Worm (Caenorhabditis elegans) whole organism, L3 larva: ENCODE results near the gene F32D8.8.

Experiments
- ZK546.5 ChIP-seq: sonication (generic microtip); optimal IDR thresholded peaks from 2 replicates; lab custom pipeline; 2017; ENCODE audit warnings: missing biosample characterization, missing genetic modification characterization
- daf-12 ChIP-seq: fragments of 150-350 bp; optimal IDR thresholded peaks from 2 replicates; lab custom pipeline; 2014; ENCODE audit warnings: missing biosample characterization, missing genetic modification reagents, missing genetic modification characterization
- egl-27 ChIP-seq: sonication (generic microtip); optimal IDR thresholded peaks from 4 replicates; lab custom pipeline; 2017; ENCODE audit warnings: missing biosample characterization, missing genetic modification reagents, missing genetic modification characterization
- elt-1 ChIP-seq: fragments of 150-350 bp; optimal IDR thresholded peaks from 2 replicates; lab custom pipeline; 2014; ENCODE audit warnings: missing biosample characterization, missing genetic modification characterization
- elt-2 ChIP-seq: sonication (generic microtip); optimal IDR thresholded peaks from 2 replicates; lab custom pipeline; 2016; ENCODE audit warnings: missing genetic modification reagents, mild to moderate bottlenecking, missing genetic modification characterization, missing compliant biosample characterization
- nfya-1 ChIP-seq: sonication (generic microtip); optimal IDR thresholded peaks from 2 replicates; lab custom pipeline; 2017; ENCODE audit warnings: missing genetic modification characterization, mild to moderate bottlenecking, missing compliant biosample characterization, antibody characterized with exemption, moderate library complexity; ENCODE audit not compliant: insufficient read depth
- nhr-11 ChIP-seq: fragments of 150-350 bp; optimal IDR thresholded peaks from 2 replicates; lab custom pipeline; 2014; ENCODE audit warnings: missing biosample characterization, missing genetic modification characterization
- nhr-12 ChIP-seq: fragments of 150-350 bp; optimal IDR thresholded peaks from 2 replicates; lab custom pipeline; 2014; ENCODE audit warnings: missing biosample characterization, missing genetic modification characterization
- nhr-28 ChIP-seq: fragments of 150-350 bp; optimal IDR thresholded peaks from 2 replicates; lab custom pipeline; 2014; ENCODE audit warnings: missing biosample characterization, missing genetic modification characterization
- nhr-76 ChIP-seq: fragments of 150-350 bp; sonication (generic microtip); optimal IDR thresholded peaks from 5 replicates; lab custom pipeline; 2014; ENCODE audit warnings: missing biosample characterization, missing genetic modification characterization
- nhr-77 ChIP-seq: fragments of 150-350 bp; optimal IDR thresholded peaks from 2 replicates; lab custom pipeline; 2014; ENCODE audit warnings: missing biosample characterization, missing genetic modification characterization
- pha-4 ChIP-seq: fragments of 150-350 bp; optimal IDR thresholded peaks from 2 replicates; lab custom pipeline; 2014; ENCODE audit warnings: missing biosample characterization, missing genetic modification reagents, missing genetic modification characterization
- snpc-4 ChIP-seq: fragments of 150-350 bp; optimal IDR thresholded peaks from 2 replicates; lab custom pipeline; 2014; ENCODE audit warnings: missing biosample characterization, missing genetic modification characterization
- unc-62 ChIP-seq: fragments of 150-350 bp; sonication (generic microtip); optimal IDR thresholded peaks from 4 replicates; lab custom pipeline; 2014; ENCODE audit warnings: missing biosample characterization, missing genetic modification reagents, missing genetic modification characterization

- no peak for TF ChIP-seq nhr-28 (tag; lab: Kevin White, UChicago)
- no peak for TF ChIP-seq snpc-4
- TF ChIP-seq elt-1 (tag; lab: Kevin White, UChicago): no peak
- no peak for TF ChIP-seq ZK546.5 (tag; lab: Kevin White, UChicago)
- no peak for TF ChIP-seq daf-12 (tag; lab: Kevin White, UChicago)
- peak; percentile 77 for TF ChIP-seq elt-2 (tag; lab: Kevin White, UChicago)
- TF ChIP-seq nhr-76 (tag; lab: Kevin White, UChicago): no peak
- TF ChIP-seq nhr-11: no peak
- TF ChIP-seq nhr-12 (tag; lab: Kevin White, UChicago): no peak
- no peak for TF ChIP-seq nfya-1 (tag; lab: Kevin White, UChicago)
- TF ChIP-seq egl-27 (tag; lab: Kevin White, UChicago): no peak
- no peak for TF ChIP-seq unc-62 (GFP tag; lab: Kevin White, UChicago)
- TF ChIP-seq pha-4 (tag; lab: Kevin White, UChicago): peak; percentile 6
- no peak for TF ChIP-seq nhr-77 (tag; lab: Kevin White, UChicago)
Measured at ce11 chrV:10938739-10939138, 36.2 kb upstream of the F32D8.8 start, which contains the start of gene F17C11.11.
